1 fruit fly cellular context compared by ENCODE assay signal in genomic region chr2L:608143-608542, dm6.
TF ChIP-seq lines count a peak whose summit lies in the region.

No protein-coding gene starts in this region.

TF ChIP-seq in whole organism, prepupa, 60 proteins besides CTCF, POLR2A, EP300 and RAD21 (continued from another document):
- TF ChIP-seq Hr4 (GFP tag; optimal IDR thresholded peaks at IDR 0.05; lab: Kevin White, UChicago) (peak; percentile 54), svp (GFP tag; lab: Kevin White, UChicago) (no peak), CG4318 (GFP tag; optimal IDR thresholded peaks at IDR 0.05; lab: Kevin White, UChicago) (peak; percentile 31), CG11762 (GFP tag; optimal IDR thresholded peaks at IDR 0.05; lab: Kevin White, UChicago; ENCODE audit: insufficient read depth) (peak; percentile 26), spab (GFP tag; optimal IDR thresholded peaks at IDR 0.05; lab: Kevin White, UChicago) (peak; percentile 73), CG34406 (GFP tag; optimal IDR thresholded peaks at IDR 0.05; lab: Kevin White, UChicago) (peak; percentile 14), CG6276 (GFP tag; optimal IDR thresholded peaks at IDR 0.05; lab: Kevin White, UChicago) (peak; percentile 38), vri (GFP tag; optimal IDR thresholded peaks at IDR 0.05; lab: Kevin White, UChicago) (no peak), CG6808 (GFP tag; optimal IDR thresholded peaks at IDR 0.05; lab: Kevin White, UChicago) (peak; percentile 82), net (GFP tag; optimal IDR thresholded peaks at IDR 0.05; lab: Kevin White, UChicago) (peak; percentile 36)
